Fruit fly (Drosophila melanogaster): ENCODE data around the gene ro.
A peak's percentile ranks its signal among the peaks of the same experiment; 100 is the strongest.

Gene ro

dm6 chr3R:26899982-26900381 lies 19.0 kb upstream of the ro start (continued):
- TF ChIP-seq CG4707 (GFP tag; optimal IDR thresholded peaks at IDR 0.05) (no peak), pzg (GFP tag; optimal IDR thresholded peaks at IDR 0.05) (no peak), CG34422 (GFP tag; IDR thresholded peaks at IDR 0.05) (peak; percentile 13; the same call in 1 of the 3 replicates), CG5180 (GFP tag; optimal IDR thresholded peaks at IDR 0.05) (no peak), CG18764 (GFP tag; optimal IDR thresholded peaks at IDR 0.05) (peak; percentile 7), fu2 (GFP tag; optimal IDR thresholded peaks at IDR 0.05) (no peak), CG3281 (GFP tag; optimal IDR thresholded peaks at IDR 0.05) (no peak), CG8388 (GFP tag; optimal IDR thresholded peaks at IDR 0.05) (peak; percentile 51), Ets65A (GFP tag) (peak; percentile 47), nau (GFP tag; optimal IDR thresholded peaks at IDR 0.05) (no peak), dmrt11E (tag; optimal IDR thresholded peaks at IDR 0.05) (peak; percentile 43), ase (GFP tag; IDR thresholded peaks at IDR 0.05) (peak; percentile 76), CG13123 (GFP tag; optimal IDR thresholded peaks at IDR 0.05) (peak; percentile 8), CG12391 (tag; optimal IDR thresholded peaks at IDR 0.05) (peak; percentile 44), Xbp1 (GFP tag; optimal IDR thresholded peaks at IDR 0.05) (peak; percentile 59), Fer2 (tag; optimal IDR thresholded peaks at IDR 0.05) (no peak), Awh (GFP tag; IDR thresholded peaks at IDR 0.05) (0 out of 2 replicates have a peak, but pooled peaks have one; percentile 9), knrl (GFP tag; IDR thresholded peaks at IDR 0.05; ENCODE audit: partially characterized antibody) (no peak), Asciz (GFP tag; optimal IDR thresholded peaks at IDR 0.05) (peak; percentile 43), Gsc (GFP tag; IDR thresholded peaks at IDR 0.05) (no peak), CG2199 (GFP tag; IDR thresholded peaks at IDR 0.05) (no peak), tgo (GFP tag; IDR thresholded peaks at IDR 0.05) (peak; percentile 48; the same call in 2 of the 3 replicates), oc (tag; optimal IDR thresholded peaks at IDR 0.05) (peak; percentile 65), Eip74EF (GFP tag; optimal IDR thresholded peaks at IDR 0.05) (peak in 1 of 2 experiments; percentile 10), gsb-n (tag; optimal IDR thresholded peaks at IDR 0.05) (peak; percentile 8), Med (GFP tag) (peak; percentile 27), ranshi (GFP tag; IDR thresholded peaks at IDR 0.05) (peak; percentile 35; the same call in 1 of the 2 replicates), gce (GFP tag; IDR thresholded peaks at IDR 0.05) (0 out of 3 replicates have a peak, but pooled peaks have one; percentile 18), sc (optimal IDR thresholded peaks at IDR 0.05) (no peak), sc (GFP tag; optimal IDR thresholded peaks at IDR 0.05) (peak; percentile 42), CG8924 (tag; optimal IDR thresholded peaks at IDR 0.05) (peak; percentile 17), CG7963 (GFP tag; IDR thresholded peaks at IDR 0.05; ENCODE audit: partially characterized antibody) (no peak), Nf-YA (GFP tag; IDR thresholded peaks at IDR 0.05) (peak; percentile 43; the same call in 1 of the 2 replicates), run (tag; optimal IDR thresholded peaks at IDR 0.05) (no peak), Ravus (GFP tag; IDR thresholded peaks at IDR 0.05) (no peak), Abd-B (GFP tag; optimal IDR thresholded peaks at IDR 0.05) (peak; percentile 25), HmgZ (tag; optimal IDR thresholded peaks at IDR 0.05) (no peak), CG10959 (GFP tag; IDR thresholded peaks at IDR 0.05) (peak; percentile 49; the same call in 1 of the 2 replicates), sisA (GFP tag; IDR thresholded peaks at IDR 0.05) (peak; percentile 67), ewg (GFP tag; optimal IDR thresholded peaks at IDR 0.05) (peak; percentile 14), CG4404 (GFP tag; IDR thresholded peaks at IDR 0.05) (peak; percentile 17; the same call in 1 of the 2 replicates), CG14710 (tag; optimal IDR thresholded peaks at IDR 0.05) (peak; percentile 28), E2f1 (GFP tag; IDR thresholded peaks at IDR 0.05) (peak; percentile 34; the same call in 1 of the 2 replicates)

All from whole organism, embryonic.